Worm (Caenorhabditis elegans): ENCODE data around the gene nex-3.

- TF ChIP-seq lin-40 (tag; optimal IDR thresholded peaks at IDR 0.05) (no peak), dpl-1 (GFP tag; optimal IDR thresholded peaks at IDR 0.05) (no peak), K12H6.12 (tag; optimal IDR thresholded peaks at IDR 0.05) (no peak), akir-1 (GFP tag; optimal IDR thresholded peaks at IDR 0.05) (no peak), Y67H2A.10 (GFP tag; conservative IDR thresholded peaks at IDR 0.05) (no peak), egrh-3 (GFP tag; IDR thresholded peaks at IDR 0.05) (no peak), Y53G8AR.9 (GFP tag; conservative IDR thresholded peaks at IDR 0.05) (no peak), rpc-1 (optimal IDR thresholded peaks at IDR 0.05) (no peak), rpc-1 (tag; optimal IDR thresholded peaks at IDR 0.05) (no peak)
These were observed 26.9 kb downstream of the nex-3 start, which contains the start of gene mstr-2 for ce11 chrIII:4468812-4469211.
